Fruit fly (Drosophila melanogaster): ENCODE data around the gene CG5050.

DNA sequence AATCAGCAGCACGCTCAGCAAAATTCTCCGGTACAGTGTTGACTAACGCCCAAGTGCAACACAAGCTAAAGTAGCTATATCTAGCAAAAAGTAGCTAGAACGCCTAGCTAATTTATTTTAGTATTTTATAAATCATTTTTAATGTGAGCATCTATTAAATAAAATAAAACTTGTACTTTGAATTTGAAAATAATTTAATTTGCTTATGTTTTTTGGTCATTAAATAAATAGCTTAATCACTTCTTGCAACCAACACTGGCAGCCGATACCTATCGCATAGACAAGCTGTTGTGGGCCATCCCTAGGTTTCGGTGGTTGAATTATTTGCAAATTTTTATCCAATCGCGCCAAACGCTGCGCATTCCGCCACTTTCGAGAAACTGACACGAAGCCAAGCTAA, 42.4 kb upstream of the CG5050 start, which contains the start of the genes Polr2J and CG15141:
- TF ChIP-seq CG6808 (GFP tag; optimal IDR thresholded peaks at IDR 0.05) (no peak), fd85E (GFP tag; optimal IDR thresholded peaks at IDR 0.05) (no peak), Sox102F (GFP tag; optimal IDR thresholded peaks at IDR 0.05) (peak; percentile 73), Hr39 (GFP tag; optimal IDR thresholded peaks at IDR 0.05) (no peak), CG8632 (GFP tag; optimal IDR thresholded peaks at IDR 0.05) (peak; percentile 48), salr (GFP tag; optimal IDR thresholded peaks at IDR 0.05) (peak in 1 of 2 experiments; percentile 21), cyc (GFP tag; optimal IDR thresholded peaks at IDR 0.05) (peak; percentile 75), Hr4 (GFP tag; optimal IDR thresholded peaks at IDR 0.05) (peak; percentile 86), Ets21C (GFP tag; optimal IDR thresholded peaks at IDR 0.05) (peak; percentile 62), CG10631 (GFP tag; optimal IDR thresholded peaks at IDR 0.05) (peak; percentile 89)

Data from whole organism, prepupa.